Worm (Caenorhabditis elegans) whole organism, L4/young adult: ENCODE results near the gene K12H6.6.

Source experiments
- dao-5 ChIP-seq: sonication (generic microtip); optimal IDR thresholded peaks from 2 replicates; lab custom pipeline; 2016; ENCODE audit warnings: missing genotype, missing genetic modification characterization, moderate library complexity, missing compliant biosample characterization
- him-1 ChIP-seq: sonication (generic microtip); optimal IDR thresholded peaks from 2 replicates; lab custom pipeline; 2016; ENCODE audit warnings: missing genotype, missing genetic modification reagents, missing genetic modification characterization, missing compliant biosample characterization

DNA sequence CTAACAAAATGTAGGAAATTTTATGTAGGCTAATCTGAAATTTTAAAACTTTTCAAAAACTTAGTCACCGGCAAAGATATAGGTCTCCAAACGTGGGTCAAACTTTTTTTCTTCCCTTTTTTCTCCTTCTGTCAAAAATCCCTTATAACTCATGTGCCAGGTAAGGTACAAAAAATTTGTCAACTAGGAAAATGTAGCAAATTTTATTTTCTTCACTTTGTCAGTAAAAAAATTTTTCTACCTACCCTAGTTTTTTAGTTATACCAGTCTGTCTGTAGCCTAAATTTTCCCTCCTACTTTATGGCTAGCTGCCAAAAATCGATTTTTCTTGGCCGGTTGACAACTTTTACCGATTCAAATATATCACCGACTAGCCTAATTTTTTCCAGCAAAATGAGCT is 14.4 kb downstream of the K12H6.6 start, which contains the start of gene set-13:
- no peak for TF ChIP-seq him-1 (tag; lab: Kevin White, UChicago)
- no peak for TF ChIP-seq dao-5
